Worm (Caenorhabditis elegans) whole organism, young adult: ENCODE data around the gene C56C10.4.
A peak's percentile ranks its signal among the peaks of the same experiment; 100 is the strongest.
"Not testable (repeated sequence)": the region's sequence is repeated elsewhere in the genome, so short reads cannot be mapped to it uniquely, and the experiment has no call there.

Source experiments
- B0035.1 ChIP-seq: sonication (generic microtip); optimal IDR thresholded peaks from 2 replicates; lab custom pipeline; 2016; ENCODE audit warnings: missing genetic modification characterization, mild to moderate bottlenecking, missing compliant biosample characterization, missing genotype, missing genetic modification reagents
- F57C9.4 ChIP-seq: sonication (generic microtip); optimal IDR thresholded peaks from 2 replicates; lab custom pipeline; 2017; ENCODE audit warnings: mild to moderate bottlenecking, missing genetic modification characterization, missing compliant biosample characterization
- T26A5.8 ChIP-seq: sonication (generic microtip); optimal IDR thresholded peaks from 2 replicates; lab custom pipeline; 2016; ENCODE audit warnings: missing genetic modification characterization, missing compliant biosample characterization
- attf-3 ChIP-seq: fragments of 200-800 bp; sonication (Bioruptor generic); conservative IDR thresholded peaks from 2 replicates; pipeline ENCODE4 v1.3.6; 2022; ENCODE audit warnings: missing genetic modification reagents, missing genetic modification characterization, missing compliant biosample characterization
- ccch-3 ChIP-seq: fragments of 200-800 bp; sonication (Bioruptor generic); optimal IDR thresholded peaks from 2 replicates; lab custom pipeline; 2018; ENCODE audit warnings: mild to moderate bottlenecking, missing genetic modification characterization, missing compliant biosample characterization
- cebp-1 ChIP-seq, 2 experiments: fragments of 200-800 bp in 1 of 2; sonication (Bioruptor generic) in 1 of 2; sonication (generic microtip) in 1 of 2; IDR thresholded peaks in 1 of 2; optimal IDR thresholded peaks in 1 of 2; 2 replicates each; pipeline versions ENCODE4 v1.3.6 to Lab custom; 2017 to 2022; ENCODE audit warnings: missing compliant biosample characterization in 2 of 2, missing genetic modification characterization in 2 of 2, mild to moderate bottlenecking in 1 of 2, missing genetic modification reagents in 1 of 2, moderate library complexity in 1 of 2
- ceh-100 ChIP-seq: fragments of 200-800 bp; sonication (Bioruptor generic); IDR thresholded peaks from 2 replicates; pipeline ENCODE4 v1.3.6; 2022; ENCODE audit warnings: missing genetic modification reagents, missing genetic modification characterization, missing compliant biosample characterization
- ceh-27 ChIP-seq: fragments of 200-800 bp; sonication (Bioruptor generic); optimal IDR thresholded peaks from 2 replicates; lab custom pipeline; 2018; ENCODE audit warnings: mild to moderate bottlenecking, missing genetic modification characterization, moderate library complexity, missing compliant biosample characterization
- egl-18 ChIP-seq: fragments of 200-800 bp; sonication (Bioruptor generic); IDR thresholded peaks from 2 replicates; pipeline ENCODE4 v1.3.6; 2022; ENCODE audit warnings: missing genetic modification reagents, missing genetic modification characterization, missing compliant biosample characterization
- egrh-3 ChIP-seq: fragments of 200-800 bp; sonication (Bioruptor generic); IDR thresholded peaks from 2 replicates; pipeline ENCODE4 v1.3.6; 2022; ENCODE audit warnings: missing genetic modification reagents, missing genetic modification characterization, missing compliant biosample characterization
- nhr-80 ChIP-seq: sonication (generic microtip); optimal IDR thresholded peaks from 2 replicates; lab custom pipeline; 2016; ENCODE audit warnings: missing genetic modification characterization, missing compliant biosample characterization
- sea-2 ChIP-seq: fragments of 200-800 bp; sonication (Bioruptor generic); IDR thresholded peaks from 2 replicates; pipeline ENCODE4 v1.3.6; 2022; ENCODE audit warnings: missing genetic modification characterization, missing compliant biosample characterization
- tbp1 ChIP-seq: fragments of 200-800 bp; sonication (Bioruptor generic); optimal IDR thresholded peaks from 2 replicates; lab custom pipeline; 2018; ENCODE audit warnings: mild to moderate bottlenecking, missing genetic modification characterization, missing compliant biosample characterization
- unc-62 ChIP-seq: fragments of 150-350 bp; optimal IDR thresholded peaks from 2 replicates; lab custom pipeline; 2014; ENCODE audit warnings: missing biosample characterization, missing genetic modification reagents, missing genetic modification characterization
- ztf-3 ChIP-seq: fragments of 200-800 bp; sonication (Bioruptor generic); optimal IDR thresholded peaks from 2 replicates; lab custom pipeline; 2018; ENCODE audit warnings: mild to moderate bottlenecking, missing genetic modification characterization, missing compliant biosample characterization

The C56C10.4 gene

ce11 chrII:6627182-6627581 is 44.3 kb downstream of the C56C10.4 start, which contains the start of the genes F54H5.5 and F54H5.2:
F54H5.5 (minus strand) TSS chrII:6627282.
F54H5.2 (plus strand) TSS chrII:6627484.
- not testable (repeated sequence) for TF ChIP-seq egrh-3 (GFP tag; lab: Robert Waterston, UW); ztf-3 (GFP tag; lab: Kevin White, UChicago); cebp-1 (GFP tag; IDR thresholded peaks at IDR 0.05; lab: Robert Waterston, UW); cebp-1 (tag; optimal IDR thresholded peaks at IDR 0.05; lab: Kevin White, UChicago)

DNA sequence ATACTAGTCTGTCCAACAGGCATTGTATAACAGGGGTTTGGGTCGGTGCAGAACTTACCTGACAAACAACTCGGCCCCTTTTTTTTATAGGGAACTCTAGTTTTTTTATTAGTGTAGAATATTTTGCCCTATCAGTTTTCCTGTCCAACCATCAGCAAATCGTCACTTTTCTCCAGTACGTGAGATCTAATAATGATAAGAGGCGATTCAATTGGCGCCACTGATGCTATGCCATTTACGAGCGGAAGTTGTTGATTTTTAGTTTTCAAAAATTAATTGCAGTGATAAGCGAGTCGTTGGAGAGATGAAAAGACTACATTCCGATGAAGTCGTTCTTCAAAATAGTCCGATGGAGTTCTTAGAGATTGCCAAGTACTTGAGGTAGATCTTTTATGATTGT is 45.5 kb downstream of the C56C10.4 start:
- TF ChIP-seq ceh-100 (no peak), T26A5.8 (no peak), nhr-80 (peak; percentile 28), B0035.1 (tag; lab: Kevin White, UChicago) (no peak)

DNA sequence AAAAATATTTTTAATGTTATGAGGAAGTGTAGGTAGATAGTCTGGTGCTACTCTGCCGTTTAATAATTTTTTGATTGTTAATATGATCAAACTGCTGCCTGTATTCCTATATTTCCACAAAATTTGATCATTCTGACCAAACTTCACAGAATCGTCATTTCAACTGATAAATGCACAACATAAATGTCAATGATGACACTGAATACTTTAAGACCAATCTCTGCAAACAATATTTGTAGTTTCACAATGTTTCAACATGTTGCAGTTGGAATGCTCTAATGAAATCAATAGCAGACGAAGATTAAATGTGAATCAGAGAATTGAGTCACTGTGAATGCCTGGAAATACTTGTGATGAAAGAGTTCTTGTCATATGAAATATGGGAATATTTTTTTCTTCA is 46.9 kb downstream of the C56C10.4 start:
- TF ChIP-seq unc-62 (GFP tag; lab: Kevin White, UChicago) = peak; percentile 88
- no peak for TF ChIP-seq attf-3 (GFP tag; lab: Robert Waterston, UW)
- peak; percentile 1 for TF ChIP-seq nhr-80

DNA sequence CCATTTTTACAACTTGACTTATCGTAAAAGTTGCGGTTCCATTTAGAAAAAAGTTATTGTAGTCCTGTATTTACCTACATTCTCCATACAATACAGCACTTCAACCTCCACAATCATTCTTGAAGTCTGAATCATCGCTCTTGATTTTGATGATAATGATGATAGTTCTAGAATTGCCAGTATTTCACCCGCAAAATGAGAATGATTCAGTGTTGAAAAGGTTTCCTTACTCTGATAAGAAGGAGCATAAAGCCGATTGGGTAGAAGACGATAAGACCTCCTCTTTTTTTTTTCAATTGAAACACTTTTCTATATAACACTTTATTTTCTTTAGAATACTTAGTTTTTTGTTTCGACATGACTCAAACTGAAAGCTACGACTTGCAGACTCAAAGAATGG is 48.0 kb downstream of the C56C10.4 start, which contains the start of gene T19D12.4:
Gene T19D12.4 (plus strand): TSS at position 295 of the 400 bp plus-strand sequence.
- no peak for TF ChIP-seq egl-18
- peak; percentile 11 for TF ChIP-seq nhr-80

DNA sequence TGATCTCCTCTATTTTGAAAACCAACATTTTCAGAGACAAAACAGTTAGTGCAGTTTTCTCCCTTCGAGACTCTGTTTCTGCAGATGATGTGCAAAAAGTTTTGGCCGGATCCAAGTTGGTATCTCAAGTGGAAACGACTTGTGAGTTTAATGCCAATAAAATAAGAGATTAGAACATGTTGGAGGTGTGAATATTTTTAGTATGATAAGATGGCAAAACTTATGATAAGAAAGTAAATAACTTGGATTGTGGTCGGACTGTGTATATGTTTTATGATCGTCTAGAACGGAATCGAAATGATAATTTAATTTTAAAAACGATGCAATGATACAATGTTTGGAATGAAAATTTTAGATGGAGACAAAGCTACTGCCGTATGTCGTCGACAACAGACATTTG is 49.1 kb downstream of the C56C10.4 start:
- no peak for TF ChIP-seq ccch-3 (GFP tag; lab: Kevin White, UChicago)
- no peak for TF ChIP-seq F57C9.4 (tag; lab: Kevin White, UChicago)
- TF ChIP-seq sea-2 = no peak
- no peak for TF ChIP-seq ceh-27 (GFP tag; lab: Kevin White, UChicago)
- no peak for TF ChIP-seq tbp1 (GFP tag; lab: Kevin White, UChicago)
- TF ChIP-seq, all 124 proteins: peak for 0
